Worm (Caenorhabditis elegans) whole organism, early embryonic: Measurements from ENCODE around the gene Y105C5B.17.

ENCODE experiments used
- B0310.2 ChIP-seq: sonication (generic microtip); optimal IDR thresholded peaks from 2 replicates; lab custom pipeline; 2016; ENCODE audit warnings: mild to moderate bottlenecking, missing genetic modification characterization, missing compliant biosample characterization
- aly-1 ChIP-seq: sonication (generic microtip); optimal IDR thresholded peaks from 2 replicates; lab custom pipeline; 2016; ENCODE audit warnings: missing genetic modification characterization, missing compliant biosample characterization
- ama-1 ChIP-seq: fragments of 150-350 bp; optimal IDR thresholded peaks from 2 replicates; lab custom pipeline; 2014
- ceh-36 ChIP-seq: sonication (generic microtip); optimal IDR thresholded peaks from 2 replicates; lab custom pipeline; 2016; ENCODE audit warnings: missing genetic modification characterization, inconsistent platforms, missing compliant biosample characterization
- flt-1 ChIP-seq: fragments of 200-800 bp; sonication (Bioruptor generic); IDR thresholded peaks from 2 replicates; pipeline ENCODE4 v1.3.6; 2022; ENCODE audit warnings: missing genetic modification characterization, missing compliant biosample characterization
- hmbx-1 ChIP-seq: sonication (generic microtip); optimal IDR thresholded peaks from 2 replicates; lab custom pipeline; 2016; ENCODE audit warnings: mild to moderate bottlenecking, missing genetic modification characterization, missing compliant biosample characterization
- hnd-1 ChIP-seq: sonication (generic microtip); optimal IDR thresholded peaks from 2 replicates; lab custom pipeline; 2016; ENCODE audit warnings: missing genetic modification characterization, missing compliant biosample characterization
- pes-1 ChIP-seq: fragments of 200-800 bp; sonication (Bioruptor generic); IDR thresholded peaks from 2 replicates; pipeline ENCODE4 v1.3.6; 2022; ENCODE audit warnings: missing genetic modification reagents, missing genetic modification characterization, missing compliant biosample characterization
- scrt-1 ChIP-seq: fragments of 200-800 bp; sonication (Bioruptor generic); IDR thresholded peaks from 2 replicates; pipeline ENCODE4 v1.3.6; 2022; ENCODE audit warnings: missing genetic modification characterization, missing compliant biosample characterization
- sea-1 ChIP-seq: fragments of 200-800 bp; sonication (Bioruptor generic); conservative IDR thresholded peaks from 2 replicates; pipeline ENCODE4 v1.3.6; 2022; ENCODE audit warnings: missing genetic modification characterization, missing compliant biosample characterization
- tbx-11 ChIP-seq: fragments of 200-800 bp; sonication (Bioruptor generic); IDR thresholded peaks from 2 replicates; pipeline ENCODE4 v1.3.6; 2022; ENCODE audit warnings: missing genetic modification characterization, missing compliant biosample characterization
- tra-4 ChIP-seq: sonication (generic microtip); optimal IDR thresholded peaks from 2 replicates; lab custom pipeline; 2017; ENCODE audit warnings: missing genetic modification characterization, missing compliant biosample characterization

- no peak for TF ChIP-seq ama-1 (lab: Kevin White, UChicago)
- no peak for TF ChIP-seq flt-1
- no peak for TF ChIP-seq scrt-1 (GFP tag; lab: Robert Waterston, UW)
- no peak for TF ChIP-seq B0310.2 (tag; lab: Kevin White, UChicago)
- TF ChIP-seq hmbx-1 = no peak
- no peak for TF ChIP-seq ceh-36 (tag; lab: Kevin White, UChicago)
- no peak for TF ChIP-seq tbx-11 (GFP tag; lab: Robert Waterston, UW)
- TF ChIP-seq hnd-1 = no peak
- no peak for TF ChIP-seq sea-1
- no peak for TF ChIP-seq pes-1 (GFP tag; lab: Robert Waterston, UW)
- no peak for TF ChIP-seq tra-4
- no peak for TF ChIP-seq aly-1 (tag; lab: Kevin White, UChicago)
These were observed 12.9 kb upstream of the Y105C5B.17 start for ce11 chrIV:15949995-15950394.
